Fruit fly (Drosophila melanogaster) whole organism, adult: ENCODE data around the gene CG17219.
A peak's percentile ranks its signal among the peaks of the same experiment; 100 is the strongest.

Source experiments
- CG11617 ChIP-seq: fragments of 200-800 bp; sonication (Bioruptor generic); optimal IDR thresholded peaks from 2 replicates; lab custom pipeline; 2017; ENCODE audit warnings: mild to moderate bottlenecking, missing biosample characterization, missing genetic modification reagents, missing genetic modification characterization
- CG12768 ChIP-seq: fragments of 200-800 bp; sonication (Bioruptor generic); optimal IDR thresholded peaks from 2 replicates; lab custom pipeline; 2017; ENCODE audit warnings: missing biosample characterization, missing genetic modification characterization, mild to moderate bottlenecking, moderate library complexity, missing genetic modification reagents
- CG14711 ChIP-seq: fragments of 200-800 bp; sonication (Bioruptor generic); optimal IDR thresholded peaks from 2 replicates; lab custom pipeline; 2018; ENCODE audit warnings: missing biosample characterization, mild to moderate bottlenecking, missing genetic modification characterization, moderate library complexity
- CG1620 ChIP-seq: fragments of 200-800 bp; sonication (Bioruptor generic); optimal IDR thresholded peaks from 2 replicates; lab custom pipeline; 2016; ENCODE audit warnings: missing biosample characterization, missing genetic modification characterization
- CG33017 ChIP-seq: fragments of 200-800 bp; sonication (Bioruptor generic); optimal IDR thresholded peaks from 2 replicates; lab custom pipeline; 2018; ENCODE audit warnings: missing biosample characterization, mild to moderate bottlenecking, missing genetic modification characterization, moderate library complexity
- CG5204 ChIP-seq: fragments of 200-800 bp; sonication (Bioruptor generic); optimal IDR thresholded peaks from 2 replicates; lab custom pipeline; 2016; ENCODE audit warnings: missing biosample characterization, missing genetic modification characterization
- CG7045 ChIP-seq: fragments of 200-800 bp; sonication (Bioruptor generic); optimal IDR thresholded peaks from 2 replicates; lab custom pipeline; 2017; ENCODE audit warnings: missing biosample characterization, mild to moderate bottlenecking, missing genetic modification characterization
- CG7101 ChIP-seq: fragments of 200-800 bp; sonication (Bioruptor generic); optimal IDR thresholded peaks from 2 replicates; lab custom pipeline; 2018; ENCODE audit warnings: missing biosample characterization, mild to moderate bottlenecking, missing genetic modification characterization, moderate library complexity
- Clk ChIP-seq: fragments of 200-800 bp; sonication (Bioruptor generic); optimal IDR thresholded peaks from 2 replicates; lab custom pipeline; 2017; ENCODE audit warnings: missing biosample characterization, missing genetic modification characterization
- Crg-1 ChIP-seq: fragments of 200-800 bp; sonication (Bioruptor generic); optimal IDR thresholded peaks from 2 replicates; lab custom pipeline; 2016; ENCODE audit warnings: missing biosample characterization, missing genetic modification characterization
- Hr96 ChIP-seq: fragments of 200-800 bp; sonication (Bioruptor generic); optimal IDR thresholded peaks from 2 replicates; lab custom pipeline; 2016; ENCODE audit warnings: missing biosample characterization, missing genetic modification characterization
- Mnt ChIP-seq: fragments of 200-800 bp; sonication (Bioruptor generic); optimal IDR thresholded peaks from 2 replicates; lab custom pipeline; 2016; ENCODE audit warnings: missing biosample characterization, mild to moderate bottlenecking, missing genetic modification characterization
- bab1 ChIP-seq: fragments of 200-800 bp; sonication (Bioruptor generic); optimal IDR thresholded peaks from 3 replicates; lab custom pipeline; 2019; ENCODE audit warnings: missing biosample characterization, mild to moderate bottlenecking, missing genetic modification characterization, moderate library complexity
- cic ChIP-seq: fragments of 200-800 bp; sonication (Bioruptor generic); optimal IDR thresholded peaks from 2 replicates; lab custom pipeline; 2017; ENCODE audit warnings: missing biosample characterization, mild to moderate bottlenecking, missing genetic modification characterization, moderate library complexity
- cnc ChIP-seq, 2 experiments: fragments of >200 bp; optimal IDR thresholded peaks; 2 replicates each; lab custom pipeline; 2017
- kay ChIP-seq: fragments of 200-800 bp; sonication (Bioruptor generic); peaks from one replicate; lab custom pipeline; 2016; ENCODE audit warnings: missing biosample characterization, missing genetic modification characterization, borderline replicate concordance
- ovo ChIP-seq: fragments of 200-800 bp; sonication (Bioruptor generic); optimal IDR thresholded peaks from 2 replicates; lab custom pipeline; 2016; ENCODE audit warnings: missing biosample characterization, missing genetic modification characterization
- pad ChIP-seq: fragments of 200-800 bp; sonication (Bioruptor generic); optimal IDR thresholded peaks from 3 replicates; lab custom pipeline; 2017; ENCODE audit warnings: missing biosample characterization, missing genetic modification characterization, mild to moderate bottlenecking, moderate library complexity, missing genetic modification reagents
- tj ChIP-seq: fragments of 200-800 bp; sonication (Bioruptor generic); optimal IDR thresholded peaks from 3 replicates; lab custom pipeline; 2017; ENCODE audit warnings: missing biosample characterization, mild to moderate bottlenecking, missing genetic modification characterization, moderate library complexity
- toe ChIP-seq: fragments of 200-800 bp; sonication (Bioruptor generic); optimal IDR thresholded peaks from 2 replicates; lab custom pipeline; 2016; ENCODE audit warnings: missing biosample characterization, missing genetic modification characterization

Gene CG17219

dm6 chr2L:3029012-3029411 is at the start of gene CG17219, which contains the start of gene Sf3b2:
Gene CG17219, plus strand, starts transcription at chr2L:3029253.
Gene Sf3b2, minus strand, starts transcription at chr2L:3029168.
- TF ChIP-seq ovo = no peak
- peak; percentile 57 for TF ChIP-seq Mnt (GFP tag; lab: Kevin White, UChicago)
- peak; percentile 59 for TF ChIP-seq bab1

- no peak for TF ChIP-seq tj
- TF ChIP-seq CG11617 (GFP tag; lab: Kevin White, UChicago) = no peak
- TF ChIP-seq pad = no peak
- no peak for TF ChIP-seq CG14711 (tag; lab: Kevin White, UChicago)
- TF ChIP-seq Clk = no peak
- TF ChIP-seq toe (GFP tag; lab: Kevin White, UChicago) = no peak
- no peak for TF ChIP-seq cnc (optimal IDR thresholded peaks at IDR 0.05; lab: Kevin White, UChicago)
Measured at dm6 chr2L:2986776-2987175, 42.3 kb upstream of the CG17219 start.

- no peak for TF ChIP-seq CG5204 (GFP tag; lab: Kevin White, UChicago)
- TF ChIP-seq CG12768 (GFP tag; lab: Kevin White, UChicago) = peak; percentile 87
- TF ChIP-seq toe (GFP tag; lab: Kevin White, UChicago) = no peak
- TF ChIP-seq bab1 = peak; percentile 65
- TF ChIP-seq kay = no peak
- TF ChIP-seq CG14711 (tag; lab: Kevin White, UChicago) = peak; percentile 80
- peak; percentile 90 for TF ChIP-seq CG7101 (tag; lab: Kevin White, UChicago)
- peak; percentile 82 for TF ChIP-seq CG33017
- TF ChIP-seq Mnt (GFP tag; lab: Kevin White, UChicago) = peak; percentile 82
- TF ChIP-seq Hr96 = no peak
- peak; percentile 92 for TF ChIP-seq CG11617 (GFP tag; lab: Kevin White, UChicago)
- TF ChIP-seq ovo = peak; percentile 77
- peak; percentile 80 for TF ChIP-seq tj
- TF ChIP-seq pad = peak; percentile 73
- peak; percentile 85 for TF ChIP-seq CG7045 (GFP tag; lab: Kevin White, UChicago)
- TF ChIP-seq Crg-1 (GFP tag; lab: Kevin White, UChicago) = peak; percentile 79
- peak; percentile 56 for TF ChIP-seq cic (GFP tag; lab: Kevin White, UChicago)
- TF ChIP-seq Clk = peak; percentile 77
- peak; percentile 81 for TF ChIP-seq CG1620 (GFP tag; lab: Kevin White, UChicago)
- no peak for TF ChIP-seq cnc (optimal IDR thresholded peaks at IDR 0.05; lab: Kevin White, UChicago)
Measured at dm6 chr2L:2987681-2988381, 41.2 kb upstream of the CG17219 start, which contains the start of the genes Chd1 and Bem46. Gene Chd1, minus strand, starts transcription at chr2L:2987723. Gene Bem46, plus strand, starts transcription at chr2L:2988116.

dm6 chr2L:2992664-2993174 is 36.3 kb upstream of the CG17219 start, which contains the start of the genes okr and CG3558:
Gene okr, minus strand, starts transcription at chr2L:2992759.
Gene CG3558, plus strand, starts transcription at chr2L:2992870.
- no peak for TF ChIP-seq Clk
- peak; percentile 42 for TF ChIP-seq bab1

dm6 chr2L:2993236-2993635 is 35.8 kb upstream of the CG17219 start:
- TF ChIP-seq CG12768 (GFP tag; lab: Kevin White, UChicago) = peak; percentile 58
- peak; percentile 25 for TF ChIP-seq Mnt (GFP tag; lab: Kevin White, UChicago)
- TF ChIP-seq Clk = no peak

dm6 chr2L:2993702-2994101 is 35.4 kb upstream of the CG17219 start:
- TF ChIP-seq Mnt (GFP tag; lab: Kevin White, UChicago) (no peak), CG11617 (GFP tag; lab: Kevin White, UChicago) (no peak), cnc (optimal IDR thresholded peaks at IDR 0.05; lab: Kevin White, UChicago) (no peak), CG7045 (GFP tag; lab: Kevin White, UChicago) (no peak), cic (GFP tag; lab: Kevin White, UChicago) (no peak), ovo (no peak), CG14711 (tag; lab: Kevin White, UChicago) (no peak), tj (no peak), CG33017 (no peak), CG1620 (GFP tag; lab: Kevin White, UChicago) (no peak), Clk (no peak), toe (GFP tag; lab: Kevin White, UChicago) (no peak), CG12768 (GFP tag; lab: Kevin White, UChicago) (no peak), CG7101 (tag; lab: Kevin White, UChicago) (no peak)

- TF ChIP-seq CG1620 (GFP tag; lab: Kevin White, UChicago) (no peak), bab1 (peak; percentile 19), CG14711 (tag; lab: Kevin White, UChicago) (no peak), tj (peak; percentile 61)
Measured at dm6 chr2L:2999113-2999512, 29.9 kb upstream of the CG17219 start, which contains the start of gene Ccdc85. Gene Ccdc85, plus strand, starts transcription at chr2L:2999286.
